Fruit fly (Drosophila melanogaster) whole organism: ENCODE results near the gene CG12655.
"Not testable (repeated sequence)": the region's sequence is repeated elsewhere in the genome, so short reads cannot be mapped to it uniquely, and the experiment has no call there.

ENCODE experiments used
- CG8478 ChIP-seq: fragments of >200 bp; optimal IDR thresholded peaks from 2 replicates; lab custom pipeline; 2018; ENCODE audit warnings: inconsistent platforms
- Dll ChIP-seq: fragments of >200 bp; optimal IDR thresholded peaks from 2 replicates; lab custom pipeline; 2017
- EcR ChIP-seq, 2 experiments: fragments of >200 bp; optimal IDR thresholded peaks; 2 replicates each; lab custom pipeline; 2017; ENCODE audit warnings: missing biosample characterization in 2 of 2, missing genetic modification characterization in 2 of 2, missing genetic modification reagents in 2 of 2
- pan ChIP-seq: fragments of >200 bp; optimal IDR thresholded peaks from 2 replicates; lab custom pipeline; 2017
- psq ChIP-seq: fragments of >200 bp; optimal IDR thresholded peaks from 2 replicates; lab custom pipeline; 2017
- usp ChIP-seq: fragments of >200 bp; optimal IDR thresholded peaks from 2 replicates; lab custom pipeline; 2017; ENCODE audit warnings: missing biosample characterization, missing genetic modification characterization, mixed read lengths

CG12655 gene

dm6 chrX:19959353-19959969, at the start of gene CG12655:
Gene CG12655, minus strand, starts transcription at chrX:19959403.
- no peak for TF ChIP-seq Dll (lab: Kevin White, UChicago)
- no peak for TF ChIP-seq EcR (GFP tag; optimal IDR thresholded peaks at IDR 0.05; lab: Kevin White, UChicago)
- TF ChIP-seq psq, result no peak
- TF ChIP-seq CG8478, result no peak
- TF ChIP-seq usp, result no peak
- no peak for TF ChIP-seq pan (lab: Kevin White, UChicago)

- no peak for TF ChIP-seq CG8478
- TF ChIP-seq EcR (GFP tag; optimal IDR thresholded peaks at IDR 0.05; lab: Kevin White, UChicago), result no peak
- no peak for TF ChIP-seq Dll (lab: Kevin White, UChicago)
- TF ChIP-seq pan (lab: Kevin White, UChicago), result no peak
- TF ChIP-seq usp, result no peak
- TF ChIP-seq psq, result no peak
These were observed 42.8 kb upstream of the CG12655 start, which contains the start of gene lky for dm6 chrX:20001996-20002395. Gene lky, minus strand, starts transcription at chrX:20002096.

dm6 chrX:19964215-19964614, 5.0 kb upstream of the CG12655 start:
- no peak for TF ChIP-seq pan (lab: Kevin White, UChicago)
- no peak for TF ChIP-seq EcR (GFP tag; optimal IDR thresholded peaks at IDR 0.05; lab: Kevin White, UChicago)
- TF ChIP-seq usp, result no peak
- no peak for TF ChIP-seq psq
- no peak for TF ChIP-seq Dll (lab: Kevin White, UChicago)
- TF ChIP-seq CG8478, result no peak

- TF ChIP-seq EcR (GFP tag; optimal IDR thresholded peaks at IDR 0.05; lab: Kevin White, UChicago) (no peak), Dll (lab: Kevin White, UChicago) (no peak), pan (lab: Kevin White, UChicago) (no peak), usp (no peak), psq (no peak), CG8478 (no peak)
These were observed 1.7 kb upstream of the CG12655 start, which contains the start of gene Nep3 for dm6 chrX:19960881-19961347. Gene Nep3, plus strand, starts transcription at chrX:19961297.

dm6 chrX:19958242-19958641, 961 bp downstream of the CG12655 start, which contains the start of gene CG43784:
Gene CG43784, minus strand, starts transcription at chrX:19958342.
- not testable (repeated sequence) for TF ChIP-seq Dll (lab: Kevin White, UChicago); CG8478; psq

dm6 chrX:19953508-19953907, 5.7 kb downstream of the CG12655 start, which contains the start of gene CG45494:
Gene CG45494, minus strand, starts transcription at chrX:19953608.
- TF ChIP-seq pan (lab: Kevin White, UChicago); EcR (GFP tag; optimal IDR thresholded peaks at IDR 0.05; lab: Kevin White, UChicago); usp: not testable (repeated sequence)

- not testable (repeated sequence) for TF ChIP-seq Dll (lab: Kevin White, UChicago); CG8478; usp
These were observed 10.4 kb downstream of the CG12655 start, which contains the start of gene CG45493 for dm6 chrX:19948773-19949172. Gene CG45493, minus strand, starts transcription at chrX:19948873.

- not testable (repeated sequence) for TF ChIP-seq EcR (GFP tag; optimal IDR thresholded peaks at IDR 0.05; lab: Kevin White, UChicago); pan (lab: Kevin White, UChicago); CG8478
These were observed 15.2 kb downstream of the CG12655 start, which contains the start of gene CG45492 for dm6 chrX:19944047-19944446. Gene CG45492, minus strand, starts transcription at chrX:19944147.

dm6 chrX:19938894-19939293, 20.3 kb downstream of the CG12655 start, which contains the start of gene CG45491:
Gene CG45491, minus strand, starts transcription at chrX:19938994.
- not testable (repeated sequence) for TF ChIP-seq usp; EcR (GFP tag; optimal IDR thresholded peaks at IDR 0.05; lab: Kevin White, UChicago); pan (lab: Kevin White, UChicago)

- TF ChIP-seq Dll (lab: Kevin White, UChicago); EcR (GFP tag; optimal IDR thresholded peaks at IDR 0.05; lab: Kevin White, UChicago); pan (lab: Kevin White, UChicago): not testable (repeated sequence)
These were observed 25.0 kb downstream of the CG12655 start, which contains the start of gene CG45490 for dm6 chrX:19934194-19934593. Gene CG45490, minus strand, starts transcription at chrX:19934294.

- TF ChIP-seq psq; pan (lab: Kevin White, UChicago); Dll (lab: Kevin White, UChicago): not testable (repeated sequence)
These were observed 30.1 kb downstream of the CG12655 start, which contains the start of gene CG45489 for dm6 chrX:19929078-19929477. Gene CG45489, minus strand, starts transcription at chrX:19929178.

dm6 chrX:19920335-19920734, 38.9 kb downstream of the CG12655 start, which contains the start of gene CG45488:
Gene CG45488, minus strand, starts transcription at chrX:19920435.
- not testable (repeated sequence) for TF ChIP-seq usp; EcR (GFP tag; optimal IDR thresholded peaks at IDR 0.05; lab: Kevin White, UChicago); pan (lab: Kevin White, UChicago)

dm6 chrX:19915181-19915580, 44.0 kb downstream of the CG12655 start, which contains the start of gene CG45487:
Gene CG45487, minus strand, starts transcription at chrX:19915281.
- not testable (repeated sequence) for TF ChIP-seq Dll (lab: Kevin White, UChicago); psq; CG8478
